Worm (Caenorhabditis elegans) whole organism, midembryonic: ENCODE data around the gene Y54G11A.1.

Source experiments
- cog-1 ChIP-seq: sonication (generic microtip); optimal IDR thresholded peaks from 2 replicates; lab custom pipeline; 2016; ENCODE audit warnings: missing genetic modification characterization, missing compliant biosample characterization
- med-1 ChIP-seq: sonication (generic microtip); optimal IDR thresholded peaks from 2 replicates; lab custom pipeline; 2017; ENCODE audit warnings: missing genetic modification characterization, mild to moderate bottlenecking, missing compliant biosample characterization, antibody characterized with exemption, missing genetic modification reagents; ENCODE audit not compliant: insufficient read depth

DNA sequence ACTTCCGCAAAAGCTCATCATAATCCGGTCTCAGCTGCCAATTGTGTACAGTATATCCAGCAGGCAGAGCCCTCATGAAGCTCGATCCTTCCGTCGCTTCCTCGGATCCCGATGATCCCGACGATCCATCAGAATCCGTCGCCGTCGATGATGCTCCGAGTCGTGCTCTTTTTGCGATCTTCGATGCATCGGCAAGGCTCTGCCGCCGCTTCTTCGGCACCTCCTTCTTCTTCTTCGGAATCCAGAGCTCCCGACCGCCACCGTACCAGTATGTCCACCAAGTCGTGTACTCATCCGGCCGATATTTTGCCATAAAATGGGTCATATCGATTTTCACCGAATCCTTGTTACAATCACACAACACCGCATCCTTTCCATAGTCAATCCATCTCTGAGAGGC is 29.1 kb downstream of the Y54G11A.1 start:
- TF ChIP-seq cog-1 (tag; lab: Kevin White, UChicago) (no peak), med-1 (no peak)
